Fruit fly (Drosophila melanogaster) whole organism, embryonic: ENCODE data around the gene stumps.
A peak's percentile ranks its signal among the peaks of the same experiment; 100 is the strongest.

Experiments used
- Adf1 ChIP-seq: fragments of 200-800 bp; sonication (Bioruptor generic); IDR thresholded peaks from 2 replicates; pipeline ENCODE4 v1.3.6; 2022; ENCODE audit warnings: missing biosample characterization, missing genetic modification characterization
- Asciz ChIP-seq: fragments of 200-800 bp; sonication (Bioruptor generic); optimal IDR thresholded peaks from 2 replicates; lab custom pipeline; 2017; ENCODE audit warnings: missing biosample characterization, mild to moderate bottlenecking, missing genetic modification characterization, missing genetic modification reagents
- Atf3 ChIP-seq: fragments of 200-800 bp; sonication (Bioruptor generic); optimal IDR thresholded peaks from 3 replicates; lab custom pipeline; 2016; ENCODE audit warnings: missing biosample characterization, missing genetic modification characterization
- BtbVII ChIP-seq: fragments of 200-800 bp; sonication (Bioruptor generic); optimal IDR thresholded peaks from 3 replicates; lab custom pipeline; 2017; ENCODE audit warnings: missing biosample characterization, mild to moderate bottlenecking, missing genetic modification characterization
- CG10462 ChIP-seq: fragments of 200-800 bp; sonication (Bioruptor generic); optimal IDR thresholded peaks from 2 replicates; lab custom pipeline; 2016; ENCODE audit warnings: missing biosample characterization, missing genetic modification characterization
- CG10654 ChIP-seq: fragments of 200-800 bp; sonication (Bioruptor generic); optimal IDR thresholded peaks from 2 replicates; lab custom pipeline; 2016; ENCODE audit warnings: missing biosample characterization, missing genetic modification characterization
- CG10979 ChIP-seq: fragments of 200-800 bp; sonication (Bioruptor generic); optimal IDR thresholded peaks from 2 replicates; lab custom pipeline; 2018; ENCODE audit warnings: missing biosample characterization, mild to moderate bottlenecking, missing genetic modification characterization, moderate library complexity
- CG11398 ChIP-seq: fragments of 200-800 bp; sonication (Bioruptor generic); optimal IDR thresholded peaks from 2 replicates; lab custom pipeline; 2016; ENCODE audit warnings: missing biosample characterization, missing genetic modification characterization
- CG11560 ChIP-seq: fragments of 200-800 bp; sonication (Bioruptor generic); IDR thresholded peaks from 3 replicates; pipeline ENCODE4 v1.3.6; 2022; ENCODE audit warnings: missing biosample characterization, missing genetic modification characterization
- CG11723 ChIP-seq: fragments of 200-800 bp; sonication (Bioruptor generic); optimal IDR thresholded peaks from 2 replicates; lab custom pipeline; 2017; ENCODE audit warnings: missing biosample characterization, mild to moderate bottlenecking, missing genetic modification characterization
- CG12071 ChIP-seq: fragments of 200-800 bp; sonication (Bioruptor generic); optimal IDR thresholded peaks from 3 replicates; lab custom pipeline; 2018; ENCODE audit warnings: missing biosample characterization, mild to moderate bottlenecking, missing genetic modification characterization
- CG12391 ChIP-seq: fragments of 200-800 bp; sonication (Bioruptor generic); optimal IDR thresholded peaks from 3 replicates; lab custom pipeline; 2018; ENCODE audit warnings: missing biosample characterization, mild to moderate bottlenecking, missing genetic modification characterization, moderate library complexity
- CG14710 ChIP-seq: fragments of 200-800 bp; sonication (Bioruptor generic); optimal IDR thresholded peaks from 3 replicates; lab custom pipeline; 2019; ENCODE audit warnings: missing biosample characterization, mild to moderate bottlenecking, missing genetic modification characterization, moderate library complexity
- CG17186 ChIP-seq: fragments of 200-800 bp; sonication (Bioruptor generic); optimal IDR thresholded peaks from 3 replicates; lab custom pipeline; 2017; ENCODE audit warnings: missing biosample characterization, missing genetic modification reagents, missing genetic modification characterization
- CG17361 ChIP-seq: fragments of 200-800 bp; sonication (Bioruptor generic); IDR thresholded peaks from 3 replicates; pipeline ENCODE4 v1.3.6; 2022; ENCODE audit warnings: missing biosample characterization, missing genetic modification characterization
- CG18764 ChIP-seq: fragments of 200-800 bp; sonication (Bioruptor generic); optimal IDR thresholded peaks from 3 replicates; lab custom pipeline; 2016; ENCODE audit warnings: missing biosample characterization, missing genetic modification characterization
- CG33213 ChIP-seq: fragments of 200-800 bp; sonication (Bioruptor generic); optimal IDR thresholded peaks from 3 replicates; lab custom pipeline; 2016; ENCODE audit warnings: missing biosample characterization, missing genetic modification characterization
- CG3995 ChIP-seq: fragments of 200-800 bp; sonication (Bioruptor generic); optimal IDR thresholded peaks from 3 replicates; lab custom pipeline; 2016; ENCODE audit warnings: missing biosample characterization, missing genetic modification characterization
- CG4617 ChIP-seq: fragments of 200-800 bp; sonication (Bioruptor generic); optimal IDR thresholded peaks from 3 replicates; lab custom pipeline; 2016; ENCODE audit warnings: missing biosample characterization, missing genetic modification characterization, borderline replicate concordance
- CG8089 ChIP-seq: fragments of 200-800 bp; sonication (Bioruptor generic); optimal IDR thresholded peaks from 3 replicates; lab custom pipeline; 2016; ENCODE audit warnings: missing biosample characterization, missing genetic modification characterization
- Dref ChIP-seq: fragments of 200-800 bp; sonication (Bioruptor generic); IDR thresholded peaks from 2 replicates; pipeline ENCODE4 v1.3.6; 2022; ENCODE audit warnings: missing biosample characterization, missing genetic modification characterization
- E2f2 ChIP-seq: fragments of 200-800 bp; sonication (Bioruptor generic); IDR thresholded peaks from 2 replicates; pipeline ENCODE4 v1.3.6; 2022; ENCODE audit warnings: missing biosample characterization, missing genetic modification characterization
- Eip74EF ChIP-seq, 2 experiments: fragments of 200-800 bp in 1 of 2; fragments of >200 bp in 1 of 2; sonication (Bioruptor generic) in 1 of 2; optimal IDR thresholded peaks; 2 replicates each; lab custom pipeline; 2017 to 2019; ENCODE audit warnings: missing biosample characterization in 2 of 2, missing genetic modification characterization in 2 of 2, mild to moderate bottlenecking in 1 of 2, moderate library complexity in 1 of 2
- Fer1 ChIP-seq: fragments of 200-800 bp; sonication (Bioruptor generic); optimal IDR thresholded peaks from 2 replicates; lab custom pipeline; 2017; ENCODE audit warnings: missing biosample characterization, mild to moderate bottlenecking, missing genetic modification characterization
- Fer2 ChIP-seq: fragments of 200-800 bp; sonication (Bioruptor generic); optimal IDR thresholded peaks from 2 replicates; lab custom pipeline; 2018; ENCODE audit warnings: missing biosample characterization, mild to moderate bottlenecking, missing genetic modification characterization, moderate library complexity
- Hmx ChIP-seq: fragments of 200-800 bp; sonication (Bioruptor generic); optimal IDR thresholded peaks from 2 replicates; lab custom pipeline; 2016; ENCODE audit warnings: missing biosample characterization, missing genetic modification characterization
- Nf-YA ChIP-seq: fragments of 200-800 bp; sonication (Bioruptor generic); IDR thresholded peaks from 2 replicates; pipeline ENCODE4 v1.3.6; 2022; ENCODE audit warnings: missing biosample characterization, missing genetic modification characterization
- Poxn ChIP-seq: fragments of 200-800 bp; sonication (Bioruptor generic); IDR thresholded peaks from 2 replicates; pipeline ENCODE4 v1.3.6; 2022; ENCODE audit warnings: missing biosample characterization, missing genetic modification characterization
- Ptx1 ChIP-seq: fragments of 200-800 bp; sonication (Bioruptor generic); IDR thresholded peaks from 2 replicates; pipeline ENCODE4 v1.3.6; 2022; ENCODE audit warnings: missing biosample characterization, missing genetic modification characterization
- Scr ChIP-seq: fragments of 200-800 bp; sonication (Bioruptor generic); IDR thresholded peaks from 2 replicates; pipeline ENCODE4 v1.3.6; 2022; ENCODE audit warnings: missing biosample characterization, missing genetic modification characterization; ENCODE audit not compliant: partially characterized antibody
- YL-1 ChIP-seq: fragments of 200-800 bp; sonication (Bioruptor generic); optimal IDR thresholded peaks from 3 replicates; lab custom pipeline; 2017; ENCODE audit warnings: missing biosample characterization, mild to moderate bottlenecking, missing genetic modification characterization
- aop ChIP-seq: fragments of 200-800 bp; sonication (Bioruptor generic); IDR thresholded peaks from 2 replicates; pipeline ENCODE4 v1.3.6; 2022; ENCODE audit warnings: missing biosample characterization, missing genetic modification characterization
- ara ChIP-seq: fragments of 200-800 bp; sonication (Bioruptor generic); IDR thresholded peaks from 2 replicates; pipeline ENCODE4 v1.3.6; 2022; ENCODE audit warnings: missing biosample characterization, missing genetic modification characterization
- croc ChIP-seq: fragments of 200-800 bp; sonication (Bioruptor generic); conservative IDR thresholded peaks from 3 replicates; pipeline ENCODE4 v1.3.6; 2022; ENCODE audit warnings: missing biosample characterization, missing genetic modification characterization
- dmrt99B ChIP-seq: fragments of 200-800 bp; sonication (Bioruptor generic); optimal IDR thresholded peaks from 2 replicates; lab custom pipeline; 2018; ENCODE audit warnings: missing biosample characterization, mild to moderate bottlenecking, missing genetic modification characterization, moderate library complexity
- fd3F ChIP-seq: fragments of 200-800 bp; sonication (Bioruptor generic); optimal IDR thresholded peaks from 2 replicates; lab custom pipeline; 2018; ENCODE audit warnings: missing biosample characterization, mild to moderate bottlenecking, missing genetic modification characterization, moderate library complexity
- fu2 ChIP-seq: fragments of 200-800 bp; sonication (Bioruptor generic); optimal IDR thresholded peaks from 2 replicates; lab custom pipeline; 2016; ENCODE audit warnings: missing biosample characterization, missing genetic modification characterization
- gem ChIP-seq: fragments of 200-800 bp; sonication (Bioruptor generic); optimal IDR thresholded peaks from 2 replicates; lab custom pipeline; 2019; ENCODE audit warnings: missing biosample characterization, mild to moderate bottlenecking, missing genetic modification characterization, moderate library complexity
- grau ChIP-seq: fragments of 200-800 bp; optimal IDR thresholded peaks from 3 replicates; lab custom pipeline; 2019; ENCODE audit warnings: missing biosample characterization, mild to moderate bottlenecking, missing genetic modification characterization, moderate library complexity
- gro ChIP-seq: fragments of 200-800 bp; sonication (Bioruptor generic); optimal IDR thresholded peaks from 2 replicates; lab custom pipeline; 2016; ENCODE audit warnings: missing biosample characterization, missing genetic modification characterization
- jumu ChIP-seq: fragments of 200-800 bp; sonication (Bioruptor generic); optimal IDR thresholded peaks from 3 replicates; lab custom pipeline; 2016; ENCODE audit warnings: missing biosample characterization, missing genetic modification characterization
- mirr ChIP-seq: fragments of 200-800 bp; sonication (Bioruptor generic); optimal IDR thresholded peaks from 3 replicates; lab custom pipeline; 2018; ENCODE audit warnings: missing biosample characterization, mild to moderate bottlenecking, missing genetic modification characterization
- otp ChIP-seq: fragments of 200-800 bp; sonication (Bioruptor generic); IDR thresholded peaks from 3 replicates; pipeline ENCODE4, ENCODE4 v1.3.6; 2022; ENCODE audit warnings: missing biosample characterization, missing genetic modification characterization
- pnt ChIP-seq: fragments of 200-800 bp; sonication (Bioruptor generic); optimal IDR thresholded peaks from 3 replicates; lab custom pipeline; 2016; ENCODE audit warnings: missing biosample characterization, missing genetic modification characterization
- shn ChIP-seq: fragments of 200-800 bp; sonication (Bioruptor generic); optimal IDR thresholded peaks from 3 replicates; lab custom pipeline; 2016; ENCODE audit warnings: missing biosample characterization, missing genetic modification characterization
- sisA ChIP-seq: fragments of 200-800 bp; sonication (Bioruptor generic); IDR thresholded peaks from 2 replicates; pipeline ENCODE4 v1.3.6; 2022; ENCODE audit warnings: missing biosample characterization, missing genetic modification characterization
- sna ChIP-seq: fragments of 200-800 bp; sonication (Bioruptor generic); IDR thresholded peaks from 2 replicates; pipeline ENCODE4 v1.3.6; 2022; ENCODE audit warnings: missing biosample characterization, missing genetic modification characterization; ENCODE audit not compliant: partially characterized antibody
- sug ChIP-seq: fragments of 200-800 bp; optimal IDR thresholded peaks from 2 replicates; lab custom pipeline; 2019; ENCODE audit warnings: missing biosample characterization, mild to moderate bottlenecking, missing genetic modification characterization, moderate library complexity
- usp ChIP-seq: fragments of >200 bp; optimal IDR thresholded peaks from 2 replicates; lab custom pipeline; 2017; ENCODE audit warnings: missing biosample characterization, missing genetic modification characterization
- vnd ChIP-seq: fragments of 200-800 bp; sonication (Bioruptor generic); IDR thresholded peaks from 3 replicates; pipeline ENCODE4 v1.3.6; 2022; ENCODE audit warnings: missing biosample characterization, missing genetic modification characterization; ENCODE audit not compliant: partially characterized antibody

The stumps gene

DNA sequence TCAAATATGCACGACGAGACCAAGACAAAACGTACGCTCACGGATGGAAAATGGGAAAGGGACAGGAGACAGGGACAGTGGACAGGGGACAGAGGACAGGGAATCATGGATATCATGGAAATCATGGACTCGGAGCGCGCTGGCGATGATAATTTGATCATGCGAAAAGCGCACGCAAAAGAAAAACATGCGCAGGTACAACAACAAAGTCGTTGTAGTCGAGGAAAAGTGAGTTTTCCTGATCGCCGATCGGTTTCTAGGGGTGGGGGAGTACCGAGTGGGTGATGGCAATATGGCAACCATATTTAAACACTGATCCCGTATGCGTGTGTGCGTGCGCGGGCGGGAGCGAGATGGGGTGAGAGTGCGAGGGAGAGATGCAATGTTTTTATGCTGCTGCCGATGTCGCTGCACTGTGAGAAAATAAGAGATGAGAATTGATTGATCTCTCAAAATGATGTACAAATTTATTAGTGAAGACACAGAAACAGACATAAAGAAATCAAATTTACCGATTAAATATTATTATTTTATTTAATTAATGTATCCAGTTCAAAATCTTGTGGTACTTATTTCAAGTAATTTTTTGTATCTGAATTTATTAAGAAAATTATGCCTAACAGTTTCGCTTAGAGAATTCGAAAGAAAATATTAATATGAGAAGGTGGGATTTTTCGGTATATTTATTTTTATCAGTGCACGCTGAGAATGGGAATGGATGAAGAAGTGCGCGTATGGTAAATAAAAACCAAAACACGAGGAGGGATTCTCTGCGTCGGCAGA is 13.9 kb downstream of the stumps start (continued):
- TF ChIP-seq CG10462 (GFP tag; lab: Kevin White, UChicago) (peak; percentile 84), jumu (GFP tag; lab: Kevin White, UChicago) (peak; percentile 9), Eip74EF (GFP tag; optimal IDR thresholded peaks at IDR 0.05; lab: Kevin White, UChicago) (peak in 1 of 2 experiments; percentile 73), CG8089 (no peak), sisA (GFP tag; lab: Robert Waterston, UW) (peak; percentile 82), Dref (GFP tag; lab: Robert Waterston, UW) (no peak), ara (GFP tag; lab: Robert Waterston, UW) (peak; percentile 85), gro (GFP tag; lab: Kevin White, UChicago) (no peak), Adf1 (no peak), CG17186 (GFP tag; lab: Kevin White, UChicago) (peak; percentile 24), dmrt99B (tag; lab: Kevin White, UChicago) (peak; percentile 85), shn (GFP tag; lab: Kevin White, UChicago) (no peak), usp (no peak), CG12071 (GFP tag; lab: Kevin White, UChicago) (peak; percentile 20), Hmx (GFP tag; lab: Kevin White, UChicago) (no peak), E2f2 (GFP tag; lab: Robert Waterston, UW) (no peak; the same call in 1 of the 2 replicates), CG3995 (GFP tag; lab: Kevin White, UChicago) (no peak), Asciz (GFP tag; lab: Kevin White, UChicago) (peak; percentile 88), fd3F (GFP tag; lab: Kevin White, UChicago) (peak; percentile 8), CG12391 (peak; percentile 95), CG11723 (GFP tag; lab: Kevin White, UChicago) (peak; percentile 78), Poxn (no peak), mirr (no peak), pnt (GFP tag; lab: Kevin White, UChicago) (no peak), Fer2 (tag; lab: Kevin White, UChicago) (no peak), Fer1 (GFP tag; lab: Kevin White, UChicago) (no peak), CG18764 (GFP tag; lab: Kevin White, UChicago) (peak; percentile 81), Nf-YA (peak; percentile 33; the same call in 1 of the 2 replicates), gem (peak; percentile 96), vnd (no peak), CG11398 (GFP tag; lab: Kevin White, UChicago) (no peak), CG17361 (GFP tag; lab: Robert Waterston, UW) (peak; percentile 98), CG10979 (peak; percentile 98), CG4617 (peak; percentile 47), otp (GFP tag; lab: Robert Waterston, UW) (peak; percentile 77; the same call in 2 of the 3 replicates), CG14710 (tag; lab: Kevin White, UChicago) (peak; percentile 98), CG33213 (GFP tag; lab: Kevin White, UChicago) (no peak), sug (tag; lab: Kevin White, UChicago) (peak; percentile 41), Ptx1 (GFP tag; lab: Robert Waterston, UW) (peak; percentile 79), aop (no peak), sna (no peak), Atf3 (no peak), CG11560 (tag; lab: Robert Waterston, UW) (no peak), Scr (GFP tag; lab: Robert Waterston, UW) (no peak), croc (GFP tag; lab: Robert Waterston, UW) (peak; percentile 87), CG10654 (peak; percentile 63), BtbVII (peak; percentile 64), grau (tag; lab: Kevin White, UChicago) (peak; percentile 87), YL-1 (GFP tag; lab: Kevin White, UChicago) (peak; percentile 64), fu2 (GFP tag; lab: Kevin White, UChicago) (no peak)
